Worm (Caenorhabditis elegans) whole organism, L4/young adult: ENCODE data around the gene Y46G5A.34.

Experiments used
- W03F9.2 ChIP-seq: fragments of 150-350 bp; optimal IDR thresholded peaks from 2 replicates; lab custom pipeline; 2014; ENCODE audit warnings: missing biosample characterization, missing genetic modification characterization
- dao-5 ChIP-seq: sonication (generic microtip); optimal IDR thresholded peaks from 2 replicates; lab custom pipeline; 2016; ENCODE audit warnings: missing genotype, missing genetic modification characterization, moderate library complexity, missing compliant biosample characterization
- him-1 ChIP-seq: sonication (generic microtip); optimal IDR thresholded peaks from 2 replicates; lab custom pipeline; 2016; ENCODE audit warnings: missing genotype, missing genetic modification reagents, missing genetic modification characterization, missing compliant biosample characterization

The Y46G5A.34 gene

ce11 chrII:12799927-12800522 lies 23.5 kb downstream of the Y46G5A.34 start:
- peak; percentile 3 for TF ChIP-seq W03F9.2 (tag; lab: Kevin White, UChicago)
- no peak for TF ChIP-seq him-1 (tag; lab: Kevin White, UChicago)

DNA sequence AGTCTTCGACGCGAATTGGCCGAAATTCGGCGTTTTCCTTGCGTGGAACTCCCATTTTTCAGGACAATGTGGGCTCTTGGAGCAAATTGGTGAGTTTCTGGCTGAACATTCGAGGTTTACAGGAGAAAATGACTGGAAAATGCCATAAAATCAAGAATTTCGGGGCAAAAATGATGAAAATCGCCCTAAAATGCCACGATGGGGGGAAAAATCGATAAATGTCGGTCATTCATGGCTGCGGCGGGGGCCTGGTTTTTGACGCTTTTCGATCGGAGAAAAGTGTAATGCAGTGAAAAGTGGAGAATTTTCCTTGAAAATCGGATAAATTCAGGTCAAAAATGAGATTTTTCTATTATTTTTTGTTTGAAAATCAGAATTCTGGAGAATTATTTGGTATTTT lies 28.7 kb downstream of the Y46G5A.34 start, which contains the start of the genes Y46G5A.18 and Y46G5A.47:
Gene Y46G5A.18 (minus strand): TSS at position 101 of the 400 bp plus-strand sequence.
Gene Y46G5A.47 (minus strand): TSS at position 146 of the 400 bp plus-strand sequence.
- TF ChIP-seq dao-5 (tag; lab: Kevin White, UChicago) (no peak), him-1 (tag; lab: Kevin White, UChicago) (no peak), W03F9.2 (tag; lab: Kevin White, UChicago) (no peak)

ce11 chrII:12805765-12806384 lies 29.4 kb downstream of the Y46G5A.34 start:
- TF ChIP-seq him-1 (tag; lab: Kevin White, UChicago) (peak; percentile 23), dao-5 (tag; lab: Kevin White, UChicago) (no peak), W03F9.2 (tag; lab: Kevin White, UChicago) (no peak)

ce11 chrII:12806602-12807182 lies 30.2 kb downstream of the Y46G5A.34 start, which contains the start of gene spds-1:
Gene spds-1, plus strand, starts transcription at chrII:12806899.
- TF ChIP-seq W03F9.2 (tag; lab: Kevin White, UChicago) = no peak
- no peak for TF ChIP-seq dao-5 (tag; lab: Kevin White, UChicago)
- no peak for TF ChIP-seq him-1 (tag; lab: Kevin White, UChicago)

- TF ChIP-seq him-1 (tag; lab: Kevin White, UChicago) = no peak
- no peak for TF ChIP-seq W03F9.2 (tag; lab: Kevin White, UChicago)
- TF ChIP-seq dao-5 (tag; lab: Kevin White, UChicago) = no peak
These were observed 32.3 kb downstream of the Y46G5A.34 start for ce11 chrII:12808746-12809145.

ce11 chrII:12809725-12810124 lies 33.2 kb downstream of the Y46G5A.34 start:
- TF ChIP-seq W03F9.2 (tag; lab: Kevin White, UChicago) (no peak), dao-5 (tag; lab: Kevin White, UChicago) (no peak), him-1 (tag; lab: Kevin White, UChicago) (no peak)

ce11 chrII:12810709-12811108 lies 34.2 kb downstream of the Y46G5A.34 start, which contains the start of gene Y46G5A.20:
Gene Y46G5A.20, plus strand, starts transcription at chrII:12811009.
- TF ChIP-seq W03F9.2 (tag; lab: Kevin White, UChicago) = no peak
- TF ChIP-seq dao-5 (tag; lab: Kevin White, UChicago) = no peak
- no peak for TF ChIP-seq him-1 (tag; lab: Kevin White, UChicago)

- TF ChIP-seq him-1 (tag; lab: Kevin White, UChicago) = no peak
- TF ChIP-seq dao-5 (tag; lab: Kevin White, UChicago) = no peak
- no peak for TF ChIP-seq W03F9.2 (tag; lab: Kevin White, UChicago)
These were observed 36.8 kb downstream of the Y46G5A.34 start for ce11 chrII:12813253-12813652.

DNA sequence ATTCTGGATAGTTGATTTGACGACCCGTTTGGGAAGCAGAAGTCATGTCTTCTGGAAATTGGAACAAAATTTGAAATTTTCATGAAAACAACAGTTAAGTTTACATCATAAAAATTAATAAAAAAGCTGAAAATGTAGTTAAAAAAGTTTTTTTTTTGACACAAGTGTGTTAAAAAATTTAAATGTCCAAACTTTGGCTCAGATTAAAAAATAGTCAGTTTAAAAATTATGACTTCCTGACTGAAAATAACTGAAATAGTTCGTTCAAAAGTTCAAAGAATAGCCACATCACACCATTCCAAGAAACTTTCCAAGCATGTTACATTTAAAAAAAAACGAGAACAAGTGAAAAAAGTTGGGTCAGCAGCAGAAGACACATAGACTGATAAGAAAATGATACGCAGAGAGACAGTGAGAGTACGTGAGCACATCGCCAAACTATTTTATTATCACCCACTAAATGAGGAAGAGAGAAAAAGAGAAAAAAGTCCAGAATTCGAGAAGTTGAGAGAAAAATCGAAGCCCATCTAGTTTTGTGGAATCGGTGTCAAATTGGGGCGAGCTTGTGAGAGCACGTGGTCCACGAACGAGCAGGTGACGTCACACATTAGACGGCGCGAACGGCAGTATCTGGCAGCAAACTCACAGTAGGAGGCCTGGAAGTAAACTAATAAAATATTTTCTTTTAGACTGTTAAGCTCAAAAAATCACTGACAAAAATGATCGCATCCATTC lies 40.1 kb downstream of the Y46G5A.34 start, which contains the start of gene acl-7:
Gene acl-7 (minus strand): TSS at position 51 of the 735 bp plus-strand sequence.
- TF ChIP-seq dao-5 (tag; lab: Kevin White, UChicago) (no peak), W03F9.2 (tag; lab: Kevin White, UChicago) (no peak), him-1 (tag; lab: Kevin White, UChicago) (no peak)

DNA sequence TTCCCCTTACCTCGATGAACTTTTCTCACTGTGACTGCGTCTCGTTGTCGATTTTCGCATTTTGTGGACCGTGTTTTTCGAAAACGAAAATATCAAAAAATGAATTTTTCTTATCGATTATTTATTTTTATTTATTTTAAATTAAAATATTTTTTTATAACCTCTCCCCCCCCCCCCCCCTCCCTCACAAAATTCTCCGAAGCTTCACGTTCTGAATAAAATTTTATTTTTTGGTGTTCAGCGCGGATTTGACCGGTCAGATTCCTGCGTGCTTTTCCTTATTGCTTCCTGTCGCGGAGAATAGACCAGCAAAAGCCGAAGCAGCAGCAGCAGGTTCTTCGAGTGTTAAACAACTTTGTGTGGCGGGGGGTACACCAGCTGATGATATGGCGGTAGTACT lies 42.0 kb downstream of the Y46G5A.34 start, which contains the start of gene Y46G5A.22:
Gene Y46G5A.22 (minus strand): TSS at position 101 of the 400 bp plus-strand sequence.
- no peak for TF ChIP-seq W03F9.2 (tag; lab: Kevin White, UChicago)
- no peak for TF ChIP-seq him-1 (tag; lab: Kevin White, UChicago)
- no peak for TF ChIP-seq dao-5 (tag; lab: Kevin White, UChicago)

DNA sequence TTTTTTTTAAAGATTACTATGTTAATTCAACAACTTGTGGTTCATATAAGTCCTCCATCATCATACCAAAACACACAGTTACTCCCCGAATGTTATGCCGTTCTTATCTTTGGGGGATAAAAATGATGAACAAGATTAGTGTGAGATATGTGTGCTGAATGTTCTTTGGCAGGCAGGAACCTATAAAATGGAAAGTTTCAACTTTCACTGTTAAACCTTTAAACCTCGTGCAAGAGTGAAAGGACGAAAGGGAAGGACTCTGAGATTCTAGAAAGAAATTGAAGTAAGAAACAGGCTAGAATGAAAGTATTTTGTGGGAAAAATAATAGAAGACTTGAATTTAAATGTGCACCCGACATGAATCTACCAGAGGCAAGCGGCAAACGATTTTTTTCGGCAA lies 43.5 kb downstream of the Y46G5A.34 start:
- TF ChIP-seq dao-5 (tag; lab: Kevin White, UChicago) = no peak
- TF ChIP-seq W03F9.2 (tag; lab: Kevin White, UChicago) = no peak
- TF ChIP-seq him-1 (tag; lab: Kevin White, UChicago) = no peak

DNA sequence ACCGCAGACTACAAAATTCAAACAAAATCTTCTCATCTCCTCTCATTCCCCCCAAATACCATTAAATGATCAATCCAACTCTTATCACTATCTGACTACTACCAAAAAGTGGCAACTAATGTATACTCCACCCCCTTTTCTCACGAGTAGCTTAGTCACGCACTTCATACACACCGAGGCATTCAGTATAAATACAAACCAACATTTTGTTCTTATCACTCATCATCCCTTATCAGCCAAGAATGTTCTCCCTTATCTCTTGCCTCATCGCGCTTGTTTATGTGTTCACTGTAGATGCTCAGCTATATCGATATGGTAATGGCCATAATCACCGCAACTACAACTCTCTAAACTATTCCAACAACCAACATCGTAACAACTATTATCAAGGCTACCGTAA lies 47.0 kb downstream of the Y46G5A.34 start, which contains the start of gene Y46G5A.36:
Gene Y46G5A.36 (plus strand): TSS at position 243 of the 400 bp plus-strand sequence.
- no peak for TF ChIP-seq W03F9.2 (tag; lab: Kevin White, UChicago)
- TF ChIP-seq him-1 (tag; lab: Kevin White, UChicago) = no peak
- no peak for TF ChIP-seq dao-5 (tag; lab: Kevin White, UChicago)
